ENCODE assay signal across 1 fruit fly cellular context in the genomic region with DNA sequence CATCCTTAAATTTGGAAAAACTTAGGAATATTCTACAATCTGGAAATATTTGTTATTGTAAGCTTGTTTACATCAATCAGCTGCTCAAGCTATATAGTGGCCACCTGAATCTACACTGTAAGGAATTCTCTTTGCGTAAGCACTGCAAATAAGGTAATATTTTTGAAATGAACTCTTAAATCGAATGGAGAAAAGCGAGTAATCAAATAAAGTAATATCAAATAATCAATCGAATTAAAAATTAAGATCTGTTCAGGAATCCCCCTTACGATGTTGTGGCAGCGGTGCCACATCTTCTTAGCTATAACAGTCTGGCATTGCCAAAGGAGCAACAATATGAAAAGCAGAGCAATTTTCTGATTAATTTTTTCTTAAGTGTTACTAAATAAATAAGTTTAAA.
TF ChIP-seq lines count a peak whose summit lies in the region.

A gene (minus strand): TSS at position 160 of the 400 bp plus-strand sequence.
A gene (plus strand): TSS at position 303 of the 400 bp plus-strand sequence.

TF ChIP-seq in whole organism, embryonic, 481 proteins besides CTCF, POLR2A, EP300 and RAD21 (continued from another document and continues in another):
- peak; percentile 98 for TF ChIP-seq maf-S (GFP tag; optimal IDR thresholded peaks at IDR 0.05; lab: Kevin White, UChicago)
- peak; percentile 98 for TF ChIP-seq cato (GFP tag; optimal IDR thresholded peaks at IDR 0.05; lab: Kevin White, UChicago; ENCODE audit: borderline replicate concordance)
- no peak for TF ChIP-seq CG1832 (GFP tag; optimal IDR thresholded peaks at IDR 0.05; lab: Kevin White, UChicago)
- peak; percentile 99 for TF ChIP-seq CG8944 (GFP tag; optimal IDR thresholded peaks at IDR 0.05; lab: Kevin White, UChicago)
- TF ChIP-seq Meics (GFP tag; optimal IDR thresholded peaks at IDR 0.05; lab: Kevin White, UChicago), result peak; percentile 98
- peak; percentile 99 for TF ChIP-seq NfI (GFP tag; optimal IDR thresholded peaks at IDR 0.05; lab: Kevin White, UChicago)
- peak; percentile 97 for TF ChIP-seq MTF-1 (GFP tag; optimal IDR thresholded peaks at IDR 0.05; lab: Kevin White, UChicago; ENCODE audit: borderline replicate concordance)
- peak; percentile 99 for TF ChIP-seq CG4424 (GFP tag; optimal IDR thresholded peaks at IDR 0.05; lab: Kevin White, UChicago)
- TF ChIP-seq BEAF-32 (GFP tag; optimal IDR thresholded peaks at IDR 0.05; lab: Kevin White, UChicago), result peak; percentile 53
- TF ChIP-seq jing (GFP tag; optimal IDR thresholded peaks at IDR 0.05; lab: Kevin White, UChicago), result peak; percentile 98
- peak; percentile 96 for TF ChIP-seq CG4404 (GFP tag; IDR thresholded peaks at IDR 0.05; lab: Robert Waterston, UW)
- peak; percentile 96 for TF ChIP-seq CG13296 (GFP tag; optimal IDR thresholded peaks at IDR 0.05; lab: Kevin White, UChicago)
- TF ChIP-seq CG8281 (tag; optimal IDR thresholded peaks at IDR 0.05; lab: Kevin White, UChicago), result peak; percentile 89
- TF ChIP-seq CG15514 (GFP tag; optimal IDR thresholded peaks at IDR 0.05; lab: Kevin White, UChicago), result peak; percentile 95
- TF ChIP-seq CG17568 (GFP tag; optimal IDR thresholded peaks at IDR 0.05; lab: Kevin White, UChicago), result no peak
- peak; percentile 92 for TF ChIP-seq CG9437 (GFP tag; optimal IDR thresholded peaks at IDR 0.05; lab: Kevin White, UChicago)
- peak; percentile 86 for TF ChIP-seq CG31365 (tag; optimal IDR thresholded peaks at IDR 0.05; lab: Kevin White, UChicago)
- TF ChIP-seq CG5953 (GFP tag; IDR thresholded peaks at IDR 0.05; lab: Robert Waterston, UW), result peak; percentile 98
- no peak for TF ChIP-seq hth (optimal IDR thresholded peaks at IDR 0.05; lab: Kevin White, UChicago)
- peak; percentile 98 for TF ChIP-seq pho (GFP tag; optimal IDR thresholded peaks at IDR 0.05; lab: Kevin White, UChicago)
- peak; percentile 95 for TF ChIP-seq btn (GFP tag; optimal IDR thresholded peaks at IDR 0.05; lab: Kevin White, UChicago)
- TF ChIP-seq Mes4 (GFP tag; optimal IDR thresholded peaks at IDR 0.05; lab: Kevin White, UChicago), result peak; percentile 98
- peak; percentile 94 for TF ChIP-seq sima (GFP tag; optimal IDR thresholded peaks at IDR 0.05; lab: Kevin White, UChicago)
- TF ChIP-seq lmd (GFP tag; IDR thresholded peaks at IDR 0.05; lab: Robert Waterston, UW), result peak; percentile 99
- TF ChIP-seq tio (GFP tag; optimal IDR thresholded peaks at IDR 0.05; lab: Kevin White, UChicago), result peak; percentile 99
- TF ChIP-seq ems (GFP tag; optimal IDR thresholded peaks at IDR 0.05; lab: Kevin White, UChicago), result peak; percentile 96
- peak; percentile 94 for TF ChIP-seq CG17802 (tag; optimal IDR thresholded peaks at IDR 0.05; lab: Kevin White, UChicago)
- peak; percentile 97 for TF ChIP-seq CG10979 (tag; optimal IDR thresholded peaks at IDR 0.05; lab: Kevin White, UChicago)
- TF ChIP-seq bigmax (GFP tag; optimal IDR thresholded peaks at IDR 0.05; lab: Kevin White, UChicago), result peak; percentile 78
- peak; percentile 96 for TF ChIP-seq Poxn (GFP tag; IDR thresholded peaks at IDR 0.05; lab: Robert Waterston, UW)
- peak; percentile 93 for TF ChIP-seq D19B (GFP tag; optimal IDR thresholded peaks at IDR 0.05; lab: Kevin White, UChicago)
- TF ChIP-seq Fer1 (GFP tag; optimal IDR thresholded peaks at IDR 0.05; lab: Kevin White, UChicago), result peak; percentile 96
- peak; percentile 99 for TF ChIP-seq CG43689 (GFP tag; IDR thresholded peaks at IDR 0.05; lab: Robert Waterston, UW)
- TF ChIP-seq da (GFP tag; optimal IDR thresholded peaks at IDR 0.05; lab: Kevin White, UChicago), result peak; percentile 98
- no peak for TF ChIP-seq prd (optimal IDR thresholded peaks at IDR 0.05; lab: Kevin White, UChicago)
- peak; percentile 99 for TF ChIP-seq prd (GFP tag; IDR thresholded peaks at IDR 0.05; lab: Robert Waterston, UW)
- TF ChIP-seq CG17361 (GFP tag; IDR thresholded peaks at IDR 0.05; lab: Robert Waterston, UW), result peak; percentile 98
- TF ChIP-seq CG3163 (GFP tag; optimal IDR thresholded peaks at IDR 0.05; lab: Kevin White, UChicago), result peak; percentile 88
- TF ChIP-seq Vsx1 (GFP tag; optimal IDR thresholded peaks at IDR 0.05; lab: Kevin White, UChicago), result peak; percentile 88
- TF ChIP-seq ftz-f1 (GFP tag; optimal IDR thresholded peaks at IDR 0.05; lab: Kevin White, UChicago), result peak; percentile 80
- TF ChIP-seq CG12104 (GFP tag; optimal IDR thresholded peaks at IDR 0.05; lab: Kevin White, UChicago), result peak; percentile 98
- TF ChIP-seq grau (tag; optimal IDR thresholded peaks at IDR 0.05; lab: Kevin White, UChicago), result peak; percentile 96
- peak; percentile 99 for TF ChIP-seq sens-2 (GFP tag; IDR thresholded peaks at IDR 0.05; lab: Robert Waterston, UW)
- peak; percentile 98 for TF ChIP-seq lbe (GFP tag; optimal IDR thresholded peaks at IDR 0.05; lab: Kevin White, UChicago)
- peak; percentile 98 for TF ChIP-seq pum (GFP tag; optimal IDR thresholded peaks at IDR 0.05; lab: Kevin White, UChicago)
- peak; percentile 95 for TF ChIP-seq ssp (GFP tag; IDR thresholded peaks at IDR 0.05; lab: Robert Waterston, UW)
- TF ChIP-seq CG10959 (GFP tag; IDR thresholded peaks at IDR 0.05; lab: Robert Waterston, UW), result peak; percentile 97
- TF ChIP-seq fd64A (GFP tag; optimal IDR thresholded peaks at IDR 0.05; lab: Kevin White, UChicago), result peak; percentile 94
- TF ChIP-seq her (GFP tag; optimal IDR thresholded peaks at IDR 0.05; lab: Kevin White, UChicago), result peak; percentile 96
- TF ChIP-seq hb (GFP tag; IDR thresholded peaks at IDR 0.05; lab: Robert Waterston, UW; ENCODE audit: partially characterized antibody), result no peak
- TF ChIP-seq tgo (GFP tag; IDR thresholded peaks at IDR 0.05; lab: Robert Waterston, UW), result peak; percentile 99
- TF ChIP-seq ato (GFP tag; IDR thresholded peaks at IDR 0.05; lab: Robert Waterston, UW; ENCODE audit: partially characterized antibody), result no peak
- no peak for TF ChIP-seq CG42726 (GFP tag; IDR thresholded peaks at IDR 0.05; lab: Robert Waterston, UW; ENCODE audit: partially characterized antibody)
- peak; percentile 98 for TF ChIP-seq CG11093 (GFP tag; IDR thresholded peaks at IDR 0.05; lab: Robert Waterston, UW)
- TF ChIP-seq gcm2 (GFP tag; optimal IDR thresholded peaks at IDR 0.05; lab: Kevin White, UChicago), result peak; percentile 96
- TF ChIP-seq row (GFP tag; IDR thresholded peaks at IDR 0.05; lab: Robert Waterston, UW), result peak; percentile 99
- TF ChIP-seq CG32772 (GFP tag; IDR thresholded peaks at IDR 0.05; lab: Robert Waterston, UW), result peak; percentile 99
- TF ChIP-seq CG7928 (GFP tag; optimal IDR thresholded peaks at IDR 0.05; lab: Kevin White, UChicago), result peak; percentile 80
- TF ChIP-seq crol (GFP tag; IDR thresholded peaks at IDR 0.05; lab: Robert Waterston, UW), result peak; percentile 83
- TF ChIP-seq MBD-R2 (GFP tag; IDR thresholded peaks at IDR 0.05; lab: Robert Waterston, UW), result peak; percentile 100
- peak; percentile 95 for TF ChIP-seq Bdp1 (GFP tag; optimal IDR thresholded peaks at IDR 0.05; lab: Kevin White, UChicago)
- TF ChIP-seq CG34224 (GFP tag; IDR thresholded peaks at IDR 0.05; lab: Robert Waterston, UW; ENCODE audit: partially characterized antibody), result peak; percentile 58
- peak; percentile 98 for TF ChIP-seq CG7839 (tag; optimal IDR thresholded peaks at IDR 0.05; lab: Kevin White, UChicago)
- peak; percentile 94 for TF ChIP-seq CG7556 (GFP tag; optimal IDR thresholded peaks at IDR 0.05; lab: Kevin White, UChicago)
- TF ChIP-seq CG6689 (GFP tag; IDR thresholded peaks at IDR 0.05; lab: Robert Waterston, UW), result peak; percentile 99
- peak; percentile 97 for TF ChIP-seq ewg (GFP tag; optimal IDR thresholded peaks at IDR 0.05; lab: Kevin White, UChicago)
- peak; percentile 100 for TF ChIP-seq sens (GFP tag; lab: Kevin White, UChicago)
- peak; percentile 98 for TF ChIP-seq CG6175 (GFP tag; IDR thresholded peaks at IDR 0.05; lab: Robert Waterston, UW)
- TF ChIP-seq CG2712 (tag; optimal IDR thresholded peaks at IDR 0.05; lab: Kevin White, UChicago), result peak; percentile 99
- TF ChIP-seq CG2875 (GFP tag; optimal IDR thresholded peaks at IDR 0.05; lab: Kevin White, UChicago), result peak; percentile 95
- peak; percentile 99 for TF ChIP-seq zfh2 (GFP tag; optimal IDR thresholded peaks at IDR 0.05; lab: Kevin White, UChicago)
- peak; percentile 99 for TF ChIP-seq rib (GFP tag; IDR thresholded peaks at IDR 0.05; lab: Robert Waterston, UW)
- peak; percentile 98 for TF ChIP-seq dimm (GFP tag; IDR thresholded peaks at IDR 0.05; lab: Robert Waterston, UW)
- TF ChIP-seq Oli (tag; optimal IDR thresholded peaks at IDR 0.05; lab: Kevin White, UChicago), result peak; percentile 97
- peak; percentile 98 for TF ChIP-seq Hr3 (GFP tag; optimal IDR thresholded peaks at IDR 0.05; lab: Kevin White, UChicago)
- TF ChIP-seq ac (GFP tag; optimal IDR thresholded peaks at IDR 0.05; lab: Kevin White, UChicago), result peak; percentile 78
- TF ChIP-seq Xrp1 (GFP tag; IDR thresholded peaks at IDR 0.05; lab: Robert Waterston, UW), result peak; percentile 99
- TF ChIP-seq caup (GFP tag; optimal IDR thresholded peaks at IDR 0.05; lab: Kevin White, UChicago; ENCODE audit: severe bottlenecking), result peak; percentile 98
- peak; percentile 96 for TF ChIP-seq gcm (GFP tag; optimal IDR thresholded peaks at IDR 0.05; lab: Kevin White, UChicago)
- TF ChIP-seq tna (GFP tag; IDR thresholded peaks at IDR 0.05; lab: Robert Waterston, UW; ENCODE audit: partially characterized antibody), result no peak
- peak; percentile 88 for TF ChIP-seq Jarid2 (GFP tag; optimal IDR thresholded peaks at IDR 0.05; lab: Kevin White, UChicago)
- peak; percentile 97 for TF ChIP-seq kay (GFP tag; optimal IDR thresholded peaks at IDR 0.05; lab: Kevin White, UChicago)
- TF ChIP-seq CG32532 (GFP tag; IDR thresholded peaks at IDR 0.05; lab: Robert Waterston, UW), result peak; percentile 100
- TF ChIP-seq peb (GFP tag; IDR thresholded peaks at IDR 0.05; lab: Robert Waterston, UW), result peak; percentile 98
- TF ChIP-seq Ets65A (GFP tag; lab: Kevin White, UChicago), result peak; percentile 100
- TF ChIP-seq seq (GFP tag; IDR thresholded peaks at IDR 0.05; lab: Robert Waterston, UW), result peak; percentile 98
- peak; percentile 98 for TF ChIP-seq Hr51 (GFP tag; optimal IDR thresholded peaks at IDR 0.05; lab: Kevin White, UChicago)
- peak; percentile 44; the same call in 2 of the 3 replicates for TF ChIP-seq CG16813 (GFP tag; IDR thresholded peaks at IDR 0.05; lab: Robert Waterston, UW; ENCODE audit: partially characterized antibody)
- TF ChIP-seq gem (tag; optimal IDR thresholded peaks at IDR 0.05; lab: Kevin White, UChicago), result peak; percentile 99
- TF ChIP-seq grn (GFP tag; optimal IDR thresholded peaks at IDR 0.05; lab: Kevin White, UChicago), result peak; percentile 83
- TF ChIP-seq Hmr (GFP tag; optimal IDR thresholded peaks at IDR 0.05; lab: Kevin White, UChicago), result peak; percentile 98
- peak; percentile 96 for TF ChIP-seq CG8388 (GFP tag; optimal IDR thresholded peaks at IDR 0.05; lab: Kevin White, UChicago)
- peak; percentile 98 for TF ChIP-seq CG16815 (GFP tag; optimal IDR thresholded peaks at IDR 0.05; lab: Kevin White, UChicago)
- peak; percentile 99 for TF ChIP-seq ap (GFP tag; IDR thresholded peaks at IDR 0.05; lab: Robert Waterston, UW)
- peak; percentile 99 for TF ChIP-seq sisA (GFP tag; IDR thresholded peaks at IDR 0.05; lab: Robert Waterston, UW)
- peak; percentile 94 for TF ChIP-seq odd (GFP tag; optimal IDR thresholded peaks at IDR 0.05; lab: Kevin White, UChicago)
- peak; percentile 99 for TF ChIP-seq ase (GFP tag; IDR thresholded peaks at IDR 0.05; lab: Robert Waterston, UW)
- TF ChIP-seq CG33557 (GFP tag; optimal IDR thresholded peaks at IDR 0.05; lab: Kevin White, UChicago), result peak; percentile 87
- no peak for TF ChIP-seq CG7963 (GFP tag; IDR thresholded peaks at IDR 0.05; lab: Robert Waterston, UW; ENCODE audit: partially characterized antibody)
- peak; percentile 99 for TF ChIP-seq CG4730 (GFP tag; IDR thresholded peaks at IDR 0.05; lab: Robert Waterston, UW)
- peak; percentile 94 for TF ChIP-seq CG6683 (GFP tag; optimal IDR thresholded peaks at IDR 0.05; lab: Kevin White, UChicago)
- TF ChIP-seq zen2 (GFP tag; IDR thresholded peaks at IDR 0.05; lab: Robert Waterston, UW; ENCODE audit: partially characterized antibody), result no peak
- TF ChIP-seq crc (GFP tag; optimal IDR thresholded peaks at IDR 0.05; lab: Kevin White, UChicago), result peak; percentile 97
- peak; percentile 82 for TF ChIP-seq CG10431 (GFP tag; optimal IDR thresholded peaks at IDR 0.05; lab: Kevin White, UChicago)
- TF ChIP-seq vvl (GFP tag; IDR thresholded peaks at IDR 0.05; lab: Robert Waterston, UW), result peak; percentile 100
- TF ChIP-seq Kr (GFP tag; optimal IDR thresholded peaks at IDR 0.05; lab: Kevin White, UChicago), result no peak
- peak; percentile 99 for TF ChIP-seq stc (GFP tag; IDR thresholded peaks at IDR 0.05; lab: Robert Waterston, UW)
- TF ChIP-seq Rfx (GFP tag; IDR thresholded peaks at IDR 0.05; lab: Robert Waterston, UW), result peak; percentile 100
- peak; percentile 99 for TF ChIP-seq NFAT (GFP tag; IDR thresholded peaks at IDR 0.05; lab: Robert Waterston, UW)
- TF ChIP-seq CG4328 (GFP tag; optimal IDR thresholded peaks at IDR 0.05; lab: Kevin White, UChicago), result peak; percentile 89
- peak; percentile 97 for TF ChIP-seq CG13123 (GFP tag; optimal IDR thresholded peaks at IDR 0.05; lab: Kevin White, UChicago)
- TF ChIP-seq Camta (GFP tag; optimal IDR thresholded peaks at IDR 0.05; lab: Kevin White, UChicago), result peak; percentile 98
- peak; percentile 98 for TF ChIP-seq unpg (GFP tag; optimal IDR thresholded peaks at IDR 0.05; lab: Kevin White, UChicago)
- peak; percentile 98 for TF ChIP-seq aop (GFP tag; IDR thresholded peaks at IDR 0.05; lab: Robert Waterston, UW)
- TF ChIP-seq CG31441 (GFP tag; IDR thresholded peaks at IDR 0.05; lab: Robert Waterston, UW), result peak; percentile 98
- TF ChIP-seq CG2889 (GFP tag; IDR thresholded peaks at IDR 0.05; lab: Robert Waterston, UW), result peak; percentile 99
- peak; percentile 99 for TF ChIP-seq CG16863 (GFP tag; optimal IDR thresholded peaks at IDR 0.05; lab: Kevin White, UChicago)
- peak; percentile 99 for TF ChIP-seq Awh (GFP tag; IDR thresholded peaks at IDR 0.05; lab: Robert Waterston, UW)
- peak; percentile 99 for TF ChIP-seq H15 (GFP tag; IDR thresholded peaks at IDR 0.05; lab: Robert Waterston, UW)
- peak; percentile 99 for TF ChIP-seq Gug (GFP tag; IDR thresholded peaks at IDR 0.05; lab: Robert Waterston, UW)
- TF ChIP-seq Usf (GFP tag; optimal IDR thresholded peaks at IDR 0.05; lab: Kevin White, UChicago), result peak; percentile 93
- peak; percentile 99 for TF ChIP-seq CHES-1-like (GFP tag; optimal IDR thresholded peaks at IDR 0.05; lab: Kevin White, UChicago)
- peak; percentile 14 for TF ChIP-seq CG15479 (GFP tag; optimal IDR thresholded peaks at IDR 0.05; lab: Kevin White, UChicago)
- TF ChIP-seq sc (optimal IDR thresholded peaks at IDR 0.05; lab: Kevin White, UChicago), result no peak
- TF ChIP-seq sc (GFP tag; optimal IDR thresholded peaks at IDR 0.05; lab: Kevin White, UChicago), result peak; percentile 95
- TF ChIP-seq E2f2 (GFP tag; IDR thresholded peaks at IDR 0.05; lab: Robert Waterston, UW), result peak; percentile 86
